Fruit fly (Drosophila melanogaster) whole organism, embryonic: ENCODE results near the gene CG31360.

Experiments
- CG10431 ChIP-seq: fragments of 200-800 bp; sonication (Bioruptor generic); optimal IDR thresholded peaks from 3 replicates; lab custom pipeline; 2018; ENCODE audit warnings: missing biosample characterization, mild to moderate bottlenecking, missing genetic modification characterization
- CG11560 ChIP-seq: fragments of 200-800 bp; sonication (Bioruptor generic); IDR thresholded peaks from 3 replicates; pipeline ENCODE4 v1.3.6; 2022; ENCODE audit warnings: missing biosample characterization, missing genetic modification characterization
- CG12155 ChIP-seq: fragments of 200-800 bp; sonication (Bioruptor generic); optimal IDR thresholded peaks from 3 replicates; lab custom pipeline; 2016; ENCODE audit warnings: missing biosample characterization, missing genetic modification characterization
- CG14710 ChIP-seq: fragments of 200-800 bp; sonication (Bioruptor generic); optimal IDR thresholded peaks from 3 replicates; lab custom pipeline; 2019; ENCODE audit warnings: missing biosample characterization, mild to moderate bottlenecking, missing genetic modification characterization, moderate library complexity
- CG16813 ChIP-seq: fragments of 200-800 bp; sonication (Bioruptor generic); IDR thresholded peaks from 3 replicates; pipeline ENCODE4 v1.3.6; 2022; ENCODE audit warnings: missing biosample characterization, missing genetic modification characterization; ENCODE audit not compliant: partially characterized antibody
- CG17186 ChIP-seq: fragments of 200-800 bp; sonication (Bioruptor generic); optimal IDR thresholded peaks from 3 replicates; lab custom pipeline; 2017; ENCODE audit warnings: missing biosample characterization, missing genetic modification reagents, missing genetic modification characterization
- CG17568 ChIP-seq: fragments of 200-800 bp; sonication (Bioruptor generic); optimal IDR thresholded peaks from 2 replicates; lab custom pipeline; 2018; ENCODE audit warnings: missing biosample characterization, mild to moderate bottlenecking, missing genetic modification characterization, moderate library complexity
- CG2129 ChIP-seq: fragments of 200-800 bp; sonication (Bioruptor generic); IDR thresholded peaks from 2 replicates; pipeline ENCODE4 v1.3.6; 2022; ENCODE audit warnings: missing biosample characterization, missing genetic modification characterization; ENCODE audit not compliant: partially characterized antibody
- CG30403 ChIP-seq: fragments of 200-800 bp; sonication (Bioruptor generic); optimal IDR thresholded peaks from 3 replicates; lab custom pipeline; 2016; ENCODE audit warnings: missing biosample characterization, missing genetic modification characterization
- CG33213 ChIP-seq: fragments of 200-800 bp; sonication (Bioruptor generic); optimal IDR thresholded peaks from 3 replicates; lab custom pipeline; 2016; ENCODE audit warnings: missing biosample characterization, missing genetic modification characterization
- CG34224 ChIP-seq: fragments of 200-800 bp; sonication (Bioruptor generic); IDR thresholded peaks from 3 replicates; pipeline ENCODE4 v1.3.6; 2022; ENCODE audit warnings: missing biosample characterization, missing genetic modification characterization; ENCODE audit not compliant: partially characterized antibody
- CG4424 ChIP-seq: fragments of 200-800 bp; sonication (Bioruptor generic); optimal IDR thresholded peaks from 3 replicates; lab custom pipeline; 2016; ENCODE audit warnings: missing biosample characterization, missing genetic modification characterization
- CG5953 ChIP-seq: fragments of 200-800 bp; sonication (Bioruptor generic); IDR thresholded peaks from 2 replicates; pipeline ENCODE4 v1.3.6; 2022; ENCODE audit warnings: missing biosample characterization, missing genetic modification characterization
- CG6689 ChIP-seq: fragments of 200-800 bp; sonication (Bioruptor generic); IDR thresholded peaks from 2 replicates; pipeline ENCODE4 v1.3.6; 2022; ENCODE audit warnings: missing biosample characterization, missing genetic modification characterization
- CG8290 ChIP-seq, 3 experiments: fragments of 200-800 bp; sonication (Bioruptor generic); optimal IDR thresholded peaks; 2 replicates each; lab custom pipeline; 2016 to 2019; ENCODE audit warnings: missing biosample characterization in 3 of 3, missing genetic modification characterization in 3 of 3, mild to moderate bottlenecking in 2 of 3, moderate library complexity in 1 of 3
- CG8924 ChIP-seq: fragments of 200-800 bp; optimal IDR thresholded peaks from 3 replicates; lab custom pipeline; 2019; ENCODE audit warnings: missing biosample characterization, mild to moderate bottlenecking, missing genetic modification characterization, moderate library complexity
- CG9609 ChIP-seq: fragments of 200-800 bp; sonication (Bioruptor generic); optimal IDR thresholded peaks from 3 replicates; lab custom pipeline; 2016; ENCODE audit warnings: missing biosample characterization, missing genetic modification characterization
- CTCF ChIP-seq: fragments of 200-800 bp; sonication (Bioruptor generic); optimal IDR thresholded peaks from 2 replicates; lab custom pipeline; 2017; ENCODE audit warnings: missing biosample characterization, mild to moderate bottlenecking, missing genetic modification characterization, moderate library complexity
- Camta ChIP-seq: fragments of 200-800 bp; sonication (Bioruptor generic); optimal IDR thresholded peaks from 2 replicates; lab custom pipeline; 2016; ENCODE audit warnings: missing biosample characterization, missing genetic modification characterization
- Doc2 ChIP-seq: fragments of 200-800 bp; sonication (Bioruptor generic); IDR thresholded peaks from 2 replicates; pipeline ENCODE4 v1.3.6; 2022; ENCODE audit warnings: missing biosample characterization, missing genetic modification characterization
- Fer1 ChIP-seq: fragments of 200-800 bp; sonication (Bioruptor generic); optimal IDR thresholded peaks from 2 replicates; lab custom pipeline; 2017; ENCODE audit warnings: missing biosample characterization, mild to moderate bottlenecking, missing genetic modification characterization
- HmgZ ChIP-seq: fragments of 200-800 bp; sonication (Bioruptor generic); optimal IDR thresholded peaks from 2 replicates; lab custom pipeline; 2018; ENCODE audit warnings: missing biosample characterization, mild to moderate bottlenecking, missing genetic modification characterization
- Oli ChIP-seq: fragments of 200-800 bp; sonication (Bioruptor generic); optimal IDR thresholded peaks from 2 replicates; lab custom pipeline; 2018; ENCODE audit warnings: missing biosample characterization, mild to moderate bottlenecking, missing genetic modification characterization, moderate library complexity
- Rx ChIP-seq: fragments of 200-800 bp; sonication (Bioruptor generic); IDR thresholded peaks from 2 replicates; pipeline ENCODE4 v1.3.6; 2022; ENCODE audit warnings: missing biosample characterization, missing genetic modification characterization
- Xbp1 ChIP-seq: fragments of 200-800 bp; sonication (Bioruptor generic); optimal IDR thresholded peaks from 3 replicates; lab custom pipeline; 2016; ENCODE audit warnings: missing biosample characterization, mild to moderate bottlenecking, missing genetic modification characterization
- ab ChIP-seq: fragments of 200-800 bp; sonication (Bioruptor generic); optimal IDR thresholded peaks from 2 replicates; lab custom pipeline; 2016; ENCODE audit warnings: missing biosample characterization, missing genetic modification characterization
- amos ChIP-seq: fragments of 200-800 bp; sonication (Bioruptor generic); IDR thresholded peaks from 2 replicates; pipeline ENCODE4 v1.3.6; 2022; ENCODE audit warnings: missing biosample characterization, missing genetic modification characterization; ENCODE audit not compliant: partially characterized antibody
- bbx ChIP-seq: fragments of 200-800 bp; sonication (Bioruptor generic); IDR thresholded peaks from 2 replicates; pipeline ENCODE4 v1.3.6; 2022; ENCODE audit warnings: missing biosample characterization, missing genetic modification characterization; ENCODE audit not compliant: partially characterized antibody
- bcd ChIP-seq: fragments of 200-800 bp; sonication (Bioruptor generic); optimal IDR thresholded peaks from 2 replicates; lab custom pipeline; 2017; ENCODE audit warnings: missing biosample characterization, mild to moderate bottlenecking, missing genetic modification characterization
- bsh ChIP-seq, 2 experiments: fragments of 200-800 bp; sonication (Bioruptor generic); optimal IDR thresholded peaks; 2 replicates each; lab custom pipeline; 2017 to 2018; ENCODE audit warnings: mild to moderate bottlenecking in 2 of 2, missing biosample characterization in 2 of 2, missing genetic modification characterization in 2 of 2, moderate library complexity in 1 of 2
- cas ChIP-seq: fragments of 200-800 bp; sonication (Bioruptor generic); IDR thresholded peaks from 2 replicates; pipeline ENCODE4 v1.3.6; 2022; ENCODE audit warnings: missing biosample characterization, missing genetic modification characterization
- cg ChIP-seq: fragments of 200-800 bp; sonication (Bioruptor generic); optimal IDR thresholded peaks from 3 replicates; lab custom pipeline; 2019; ENCODE audit warnings: missing biosample characterization, mild to moderate bottlenecking, missing genetic modification characterization, moderate library complexity
- corto ChIP-seq: fragments of 200-800 bp; sonication (Bioruptor generic); optimal IDR thresholded peaks from 2 replicates; lab custom pipeline; 2016; ENCODE audit warnings: missing biosample characterization, mild to moderate bottlenecking, missing genetic modification characterization, moderate library complexity
- cwo ChIP-seq: fragments of 200-800 bp; sonication (Bioruptor generic); optimal IDR thresholded peaks from 3 replicates; lab custom pipeline; 2017; ENCODE audit warnings: missing biosample characterization, missing genetic modification characterization, mild to moderate bottlenecking, moderate library complexity, missing genetic modification reagents
- dmrt99B ChIP-seq: fragments of 200-800 bp; sonication (Bioruptor generic); optimal IDR thresholded peaks from 2 replicates; lab custom pipeline; 2018; ENCODE audit warnings: missing biosample characterization, mild to moderate bottlenecking, missing genetic modification characterization, moderate library complexity
- eve ChIP-seq, 2 experiments: fragments of >200 bp; optimal IDR thresholded peaks; 2 replicates each; lab custom pipeline; 2017; ENCODE audit warnings: missing biosample characterization in 2 of 2, missing genetic modification characterization in 2 of 2
- gfzf ChIP-seq: fragments of 200-800 bp; sonication (Bioruptor generic); optimal IDR thresholded peaks from 2 replicates; lab custom pipeline; 2016; ENCODE audit warnings: missing biosample characterization, mild to moderate bottlenecking, missing genetic modification characterization, moderate library complexity
- gro ChIP-seq: fragments of 200-800 bp; sonication (Bioruptor generic); optimal IDR thresholded peaks from 2 replicates; lab custom pipeline; 2016; ENCODE audit warnings: missing biosample characterization, missing genetic modification characterization
- lbe ChIP-seq: fragments of 200-800 bp; sonication (Bioruptor generic); optimal IDR thresholded peaks from 2 replicates; lab custom pipeline; 2016; ENCODE audit warnings: missing biosample characterization, mild to moderate bottlenecking, missing genetic modification characterization
- nom ChIP-seq: fragments of 200-800 bp; sonication (Bioruptor generic); optimal IDR thresholded peaks from 2 replicates; lab custom pipeline; 2017; ENCODE audit warnings: missing biosample characterization, missing genetic modification characterization, mild to moderate bottlenecking, moderate library complexity, missing genetic modification reagents
- oc ChIP-seq: fragments of 200-800 bp; sonication (Bioruptor generic); optimal IDR thresholded peaks from 2 replicates; lab custom pipeline; 2018; ENCODE audit warnings: missing biosample characterization, mild to moderate bottlenecking, missing genetic modification characterization, moderate library complexity
- pan ChIP-seq, 4 experiments: fragments of >200 bp in 3 of 4; fragments of 200-800 bp in 1 of 4; sonication (Bioruptor generic) in 1 of 4; optimal IDR thresholded peaks in 3 of 4; IDR thresholded peaks in 1 of 4; 2 replicates each; pipeline versions ENCODE4 v1.3.6 to Lab custom; 2017 to 2022; ENCODE audit warnings: missing biosample characterization in 2 of 4, missing genetic modification characterization in 2 of 4, mixed read lengths in 1 of 4
- pfk ChIP-seq: fragments of 200-800 bp; sonication (Bioruptor generic); optimal IDR thresholded peaks from 2 replicates; lab custom pipeline; 2018; ENCODE audit warnings: missing biosample characterization, mild to moderate bottlenecking, missing genetic modification characterization, moderate library complexity
- pzg ChIP-seq: fragments of 200-800 bp; sonication (Bioruptor generic); optimal IDR thresholded peaks from 3 replicates; lab custom pipeline; 2018; ENCODE audit warnings: missing biosample characterization, mild to moderate bottlenecking, missing genetic modification characterization, moderate library complexity
- sima ChIP-seq: fragments of 200-800 bp; sonication (Bioruptor generic); optimal IDR thresholded peaks from 2 replicates; lab custom pipeline; 2016; ENCODE audit warnings: missing biosample characterization, missing genetic modification characterization
- sug ChIP-seq: fragments of 200-800 bp; optimal IDR thresholded peaks from 2 replicates; lab custom pipeline; 2019; ENCODE audit warnings: missing biosample characterization, mild to moderate bottlenecking, missing genetic modification characterization, moderate library complexity
- tio ChIP-seq: fragments of 200-800 bp; sonication (Bioruptor generic); optimal IDR thresholded peaks from 2 replicates; lab custom pipeline; 2017; ENCODE audit warnings: missing biosample characterization, missing genetic modification characterization, inconsistent platforms
- zen ChIP-seq: fragments of 200-800 bp; sonication (Bioruptor generic); optimal IDR thresholded peaks from 3 replicates; lab custom pipeline; 2018; ENCODE audit warnings: missing biosample characterization, mild to moderate bottlenecking, missing genetic modification characterization, moderate library complexity

The CG31360 gene

dm6 chr3R:17718051-17718693 is 33.3 kb downstream of the CG31360 start, which contains the start of gene osa (continued):
- peak; percentile 22 for TF ChIP-seq CG33213 (GFP tag; lab: Kevin White, UChicago)
- TF ChIP-seq sima: no peak
- TF ChIP-seq bsh (GFP tag; optimal IDR thresholded peaks at IDR 0.05; lab: Kevin White, UChicago): no peak
- TF ChIP-seq gfzf: peak; percentile 58
- TF ChIP-seq CG8290 (GFP tag; optimal IDR thresholded peaks at IDR 0.05; lab: Kevin White, UChicago): peak; percentile 51
- no peak for TF ChIP-seq CG8290 (tag; optimal IDR thresholded peaks at IDR 0.05; lab: Kevin White, UChicago)
- TF ChIP-seq CG34224: no peak
- TF ChIP-seq bbx (GFP tag; lab: Robert Waterston, UW): no peak
- TF ChIP-seq corto: peak; percentile 23
- TF ChIP-seq CG17568 (GFP tag; lab: Kevin White, UChicago): no peak
- peak; percentile 43 for TF ChIP-seq HmgZ (tag; lab: Kevin White, UChicago)
- TF ChIP-seq CG16813 (GFP tag; lab: Robert Waterston, UW): no peak
- no peak for TF ChIP-seq amos (GFP tag; lab: Robert Waterston, UW)
- no peak for TF ChIP-seq CG10431 (GFP tag; lab: Kevin White, UChicago)
- TF ChIP-seq cwo (GFP tag; lab: Kevin White, UChicago): peak; percentile 13
- TF ChIP-seq CTCF (GFP tag; lab: Kevin White, UChicago): peak; percentile 77
- TF ChIP-seq CG14710: peak; percentile 57
- peak; percentile 90 for TF ChIP-seq CG12155 (GFP tag; lab: Kevin White, UChicago)
- TF ChIP-seq CG5953 (GFP tag; lab: Robert Waterston, UW): no peak
- TF ChIP-seq zen (tag; lab: Kevin White, UChicago): no peak
- TF ChIP-seq dmrt99B (tag; lab: Kevin White, UChicago): peak; percentile 3
- peak; percentile 34 for TF ChIP-seq Fer1 (GFP tag; lab: Kevin White, UChicago)
- peak; percentile 42 for TF ChIP-seq gro (GFP tag; lab: Kevin White, UChicago)
- peak; percentile 28 for TF ChIP-seq bcd (GFP tag; lab: Kevin White, UChicago)
- no peak for TF ChIP-seq pan (optimal IDR thresholded peaks at IDR 0.05; lab: Kevin White, UChicago)
- TF ChIP-seq pan (GFP tag; optimal IDR thresholded peaks at IDR 0.05 in 1 of 2, IDR thresholded peaks at IDR 0.05 in 1 of 2): no peak
- no peak for TF ChIP-seq Oli (tag; lab: Kevin White, UChicago)
- TF ChIP-seq pzg (GFP tag; lab: Kevin White, UChicago): peak; percentile 83
- peak; percentile 7 for TF ChIP-seq oc
- peak; percentile 9 for TF ChIP-seq CG9609
- TF ChIP-seq eve (GFP tag; optimal IDR thresholded peaks at IDR 0.05; lab: Kevin White, UChicago): no peak
- TF ChIP-seq Doc2 (GFP tag; lab: Robert Waterston, UW): no peak
- peak; percentile 43 for TF ChIP-seq nom
- TF ChIP-seq tio (GFP tag; lab: Kevin White, UChicago): no peak
- no peak for TF ChIP-seq CG11560 (tag; lab: Robert Waterston, UW)
- TF ChIP-seq Xbp1 (GFP tag; lab: Kevin White, UChicago): peak; percentile 12
- no peak for TF ChIP-seq CG4424
- peak; percentile 5 for TF ChIP-seq cg (GFP tag; lab: Kevin White, UChicago)
- TF ChIP-seq CG2129 (GFP tag; lab: Robert Waterston, UW): no peak
- TF ChIP-seq cas (GFP tag; lab: Robert Waterston, UW): no peak
- peak; percentile 30 for TF ChIP-seq CG8924 (tag; lab: Kevin White, UChicago)
- no peak for TF ChIP-seq CG30403 (GFP tag; lab: Kevin White, UChicago)
- no peak for TF ChIP-seq Rx (GFP tag; lab: Robert Waterston, UW)
- TF ChIP-seq sug (tag; lab: Kevin White, UChicago): peak; percentile 29
- peak; percentile 88 for TF ChIP-seq pfk (GFP tag; lab: Kevin White, UChicago)
- peak; percentile 2 for TF ChIP-seq Camta (GFP tag; lab: Kevin White, UChicago)
- no peak for TF ChIP-seq ab (GFP tag; lab: Kevin White, UChicago)
- no peak for TF ChIP-seq CG6689 (GFP tag; lab: Robert Waterston, UW)
- TF ChIP-seq lbe: peak; percentile 54
- peak; percentile 75 for TF ChIP-seq CG17186 (GFP tag; lab: Kevin White, UChicago)
